Worm (Caenorhabditis elegans) whole organism, L1 larva: ENCODE measurements around the gene F32D8.11.

ENCODE experiments used
- lin-39 ChIP-seq: fragments of 150-350 bp; optimal IDR thresholded peaks from 2 replicates; lab custom pipeline; 2014; ENCODE audit warnings: missing biosample characterization, missing genetic modification reagents, missing genetic modification characterization
- nhr-237 ChIP-seq: fragments of 150-350 bp; optimal IDR thresholded peaks from 2 replicates; lab custom pipeline; 2014; ENCODE audit warnings: missing biosample characterization, missing genetic modification characterization
- nhr-28 ChIP-seq: fragments of 150-350 bp; optimal IDR thresholded peaks from 2 replicates; lab custom pipeline; 2014; ENCODE audit warnings: missing biosample characterization, missing genetic modification characterization
- pag-3 ChIP-seq: sonication (generic microtip); optimal IDR thresholded peaks from 2 replicates; lab custom pipeline; 2017; ENCODE audit warnings: missing genetic modification characterization, mild to moderate bottlenecking, missing compliant biosample characterization, antibody characterized with exemption, borderline replicate concordance; ENCODE audit not compliant: insufficient read depth
- snpc-4 ChIP-seq: fragments of 150-350 bp; optimal IDR thresholded peaks from 2 replicates; lab custom pipeline; 2014; ENCODE audit warnings: missing biosample characterization, missing genetic modification characterization
- sox-4 ChIP-seq: sonication (generic microtip); optimal IDR thresholded peaks from 2 replicates; lab custom pipeline; 2016; ENCODE audit warnings: missing genetic modification characterization, missing compliant biosample characterization
- unc-30 ChIP-seq: sonication (generic microtip); optimal IDR thresholded peaks from 2 replicates; lab custom pipeline; 2017; ENCODE audit warnings: missing biosample characterization, missing genetic modification characterization
- unc-62 ChIP-seq: fragments of 150-350 bp; optimal IDR thresholded peaks from 2 replicates; lab custom pipeline; 2014; ENCODE audit warnings: missing biosample characterization, missing genetic modification reagents, missing genetic modification characterization
- ztf-4 ChIP-seq: fragments of 150-350 bp; optimal IDR thresholded peaks from 2 replicates; lab custom pipeline; 2014; ENCODE audit warnings: missing biosample characterization, missing genetic modification characterization

ce11 chrV:10888153-10888552 is 783 bp downstream of the F32D8.11 start:
- TF ChIP-seq snpc-4 (tag; lab: Kevin White, UChicago) (no peak), unc-62 (GFP tag; lab: Kevin White, UChicago) (no peak), pag-3 (tag; lab: Kevin White, UChicago) (no peak), ztf-4 (no peak), sox-4 (no peak), lin-39 (tag; lab: Kevin White, UChicago) (no peak), nhr-237 (tag; lab: Kevin White, UChicago) (no peak), unc-30 (tag; lab: Kevin White, UChicago) (no peak), nhr-28 (tag; lab: Kevin White, UChicago) (no peak)
